Fruit fly (Drosophila melanogaster) whole organism, adult: ENCODE data around the gene Hem.

ENCODE experiments used
- CG12768 ChIP-seq: fragments of 200-800 bp; sonication (Bioruptor generic); optimal IDR thresholded peaks from 2 replicates; lab custom pipeline; 2017; ENCODE audit warnings: missing biosample characterization, missing genetic modification characterization, mild to moderate bottlenecking, moderate library complexity, missing genetic modification reagents
- CG33017 ChIP-seq: fragments of 200-800 bp; sonication (Bioruptor generic); optimal IDR thresholded peaks from 2 replicates; lab custom pipeline; 2018; ENCODE audit warnings: missing biosample characterization, mild to moderate bottlenecking, missing genetic modification characterization, moderate library complexity
- CG7101 ChIP-seq: fragments of 200-800 bp; sonication (Bioruptor generic); optimal IDR thresholded peaks from 2 replicates; lab custom pipeline; 2018; ENCODE audit warnings: missing biosample characterization, mild to moderate bottlenecking, missing genetic modification characterization, moderate library complexity
- Crg-1 ChIP-seq: fragments of 200-800 bp; sonication (Bioruptor generic); optimal IDR thresholded peaks from 2 replicates; lab custom pipeline; 2016; ENCODE audit warnings: missing biosample characterization, missing genetic modification characterization
- Hr96 ChIP-seq: fragments of 200-800 bp; sonication (Bioruptor generic); optimal IDR thresholded peaks from 2 replicates; lab custom pipeline; 2016; ENCODE audit warnings: missing biosample characterization, missing genetic modification characterization
- Mnt ChIP-seq: fragments of 200-800 bp; sonication (Bioruptor generic); optimal IDR thresholded peaks from 2 replicates; lab custom pipeline; 2016; ENCODE audit warnings: missing biosample characterization, mild to moderate bottlenecking, missing genetic modification characterization
- bab1 ChIP-seq: fragments of 200-800 bp; sonication (Bioruptor generic); optimal IDR thresholded peaks from 3 replicates; lab custom pipeline; 2019; ENCODE audit warnings: missing biosample characterization, mild to moderate bottlenecking, missing genetic modification characterization, moderate library complexity
- kay ChIP-seq: fragments of 200-800 bp; sonication (Bioruptor generic); peaks from one replicate; lab custom pipeline; 2016; ENCODE audit warnings: missing biosample characterization, missing genetic modification characterization, borderline replicate concordance
- ovo ChIP-seq: fragments of 200-800 bp; sonication (Bioruptor generic); optimal IDR thresholded peaks from 2 replicates; lab custom pipeline; 2016; ENCODE audit warnings: missing biosample characterization, missing genetic modification characterization
- pad ChIP-seq: fragments of 200-800 bp; sonication (Bioruptor generic); optimal IDR thresholded peaks from 3 replicates; lab custom pipeline; 2017; ENCODE audit warnings: missing biosample characterization, missing genetic modification characterization, mild to moderate bottlenecking, moderate library complexity, missing genetic modification reagents
- tj ChIP-seq: fragments of 200-800 bp; sonication (Bioruptor generic); optimal IDR thresholded peaks from 3 replicates; lab custom pipeline; 2017; ENCODE audit warnings: missing biosample characterization, mild to moderate bottlenecking, missing genetic modification characterization, moderate library complexity

- TF ChIP-seq CG7101 (tag; lab: Kevin White, UChicago) (no peak), CG33017 (no peak), pad (GFP tag; lab: Kevin White, UChicago) (no peak), ovo (GFP tag; lab: Kevin White, UChicago) (no peak), CG12768 (GFP tag; lab: Kevin White, UChicago) (no peak), Hr96 (GFP tag; lab: Kevin White, UChicago) (no peak), tj (GFP tag; lab: Kevin White, UChicago) (no peak), bab1 (GFP tag; lab: Kevin White, UChicago) (no peak), Mnt (GFP tag; lab: Kevin White, UChicago) (no peak), Crg-1 (no peak), kay (GFP tag; lab: Kevin White, UChicago) (no peak)
Measured at dm6 chr3L:22237658-22238057, 50.3 kb downstream of the Hem start.
